Fruit fly (Drosophila melanogaster): ENCODE data around the gene CG33995.

Gene CG33995

DNA sequence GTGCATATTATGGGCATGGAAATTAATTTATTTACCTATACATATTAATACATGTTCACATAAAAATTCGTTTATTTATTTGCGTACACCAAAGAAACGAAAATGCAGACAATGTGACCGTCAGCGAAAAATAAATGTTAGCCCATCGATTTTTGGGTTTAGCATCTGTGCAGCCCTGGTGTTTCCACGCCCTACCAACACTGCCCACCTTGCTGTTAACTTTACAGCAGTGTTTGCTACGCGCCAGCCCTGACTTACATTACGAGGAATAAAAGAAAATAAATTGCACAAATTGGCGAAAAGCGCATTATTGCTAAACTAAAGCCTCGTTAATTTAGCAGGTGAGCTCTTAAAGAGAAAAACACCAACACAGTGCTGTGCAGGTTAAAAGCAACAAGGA is at the start of gene CG33995, which contains the start of the genes CG44000 and CG44001 (continued):
- TF ChIP-seq slou (GFP tag; optimal IDR thresholded peaks at IDR 0.05) (no peak), CG9817 (tag; optimal IDR thresholded peaks at IDR 0.05) (peak; percentile 52), Hr3 (GFP tag; optimal IDR thresholded peaks at IDR 0.05) (peak; percentile 46), stc (GFP tag; IDR thresholded peaks at IDR 0.05) (no peak), CG4424 (GFP tag; optimal IDR thresholded peaks at IDR 0.05) (peak; percentile 5), CG33557 (GFP tag; optimal IDR thresholded peaks at IDR 0.05) (peak; percentile 14), Lpt (GFP tag; optimal IDR thresholded peaks at IDR 0.05) (no peak), Hey (tag; optimal IDR thresholded peaks at IDR 0.05) (no peak), CG4328 (GFP tag; optimal IDR thresholded peaks at IDR 0.05) (peak; percentile 17), luna (GFP tag; optimal IDR thresholded peaks at IDR 0.05) (peak; percentile 17), Rx (GFP tag; IDR thresholded peaks at IDR 0.05) (0 out of 2 replicates have a peak, but pooled peaks have one; percentile 4), CG17912 (GFP tag; optimal IDR thresholded peaks at IDR 0.05) (no peak), tgo (GFP tag; IDR thresholded peaks at IDR 0.05) (peak; percentile 28; the same call in 2 of the 3 replicates), CkIIα-i1 (GFP tag; IDR thresholded peaks at IDR 0.05) (no peak), CG4282 (GFP tag; optimal IDR thresholded peaks at IDR 0.05) (no peak), zfh2 (GFP tag; optimal IDR thresholded peaks at IDR 0.05) (peak; percentile 64), Gug (GFP tag; IDR thresholded peaks at IDR 0.05) (0 out of 4 replicates have a peak, but pooled peaks have one; percentile 27), Ravus (GFP tag; IDR thresholded peaks at IDR 0.05) (no peak), CG4617 (GFP tag; optimal IDR thresholded peaks at IDR 0.05; ENCODE audit: borderline replicate concordance) (peak; percentile 98), CG4854 (GFP tag; optimal IDR thresholded peaks at IDR 0.05) (peak; percentile 55), dimm (GFP tag; IDR thresholded peaks at IDR 0.05) (no peak), Rfx (GFP tag; IDR thresholded peaks at IDR 0.05) (peak; percentile 72), Sox102F (GFP tag; optimal IDR thresholded peaks at IDR 0.05) (no peak), pan (optimal IDR thresholded peaks at IDR 0.05) (no peak), pan (GFP tag; optimal IDR thresholded peaks at IDR 0.05 in 1 of 2, IDR thresholded peaks at IDR 0.05 in 1 of 2) (peak in 1 of 2 experiments; percentile 22), CG12769 (tag; optimal IDR thresholded peaks at IDR 0.05) (peak; percentile 61), CG12071 (GFP tag; optimal IDR thresholded peaks at IDR 0.05) (no peak), CG8765 (GFP tag; IDR thresholded peaks at IDR 0.05) (no peak), CG15269 (tag; optimal IDR thresholded peaks at IDR 0.05) (peak; percentile 17), HLH54F (GFP tag; optimal IDR thresholded peaks at IDR 0.05) (peak; percentile 54), dmrt99B (tag; optimal IDR thresholded peaks at IDR 0.05) (no peak), hb (GFP tag; IDR thresholded peaks at IDR 0.05; ENCODE audit: partially characterized antibody) (no peak), btn (GFP tag; optimal IDR thresholded peaks at IDR 0.05) (peak; percentile 4), ro (GFP tag; IDR thresholded peaks at IDR 0.05) (no peak), dysf (GFP tag; IDR thresholded peaks at IDR 0.05) (no peak), CoRest (tag; optimal IDR thresholded peaks at IDR 0.05) (peak; percentile 51), CG16863 (GFP tag; optimal IDR thresholded peaks at IDR 0.05) (peak; percentile 0), HmgZ (tag; optimal IDR thresholded peaks at IDR 0.05) (peak; percentile 86), prd (optimal IDR thresholded peaks at IDR 0.05) (no peak), prd (GFP tag; IDR thresholded peaks at IDR 0.05) (peak; percentile 40; the same call in 1 of the 3 replicates), Xrp1 (GFP tag; IDR thresholded peaks at IDR 0.05) (peak; percentile 41; the same call in 1 of the 2 replicates), Adf1 (GFP tag; IDR thresholded peaks at IDR 0.05) (no peak), CG13894 (tag; optimal IDR thresholded peaks at IDR 0.05) (peak; percentile 34), CG3281 (GFP tag; optimal IDR thresholded peaks at IDR 0.05) (peak; percentile 69), grau (tag; optimal IDR thresholded peaks at IDR 0.05) (peak; percentile 50), CG14667 (GFP tag; IDR thresholded peaks at IDR 0.05) (no peak), Hand (GFP tag; optimal IDR thresholded peaks at IDR 0.05) (no peak), gem (tag; optimal IDR thresholded peaks at IDR 0.05) (peak; percentile 45), CG9727 (GFP tag; optimal IDR thresholded peaks at IDR 0.05) (no peak), CG18476 (GFP tag; optimal IDR thresholded peaks at IDR 0.05) (no peak), Poxn (GFP tag; IDR thresholded peaks at IDR 0.05) (no peak), CG4404 (GFP tag; IDR thresholded peaks at IDR 0.05) (no peak)

All from whole organism, embryonic.